Worm (Caenorhabditis elegans): ENCODE data around the gene F35A5.1.

DNA sequence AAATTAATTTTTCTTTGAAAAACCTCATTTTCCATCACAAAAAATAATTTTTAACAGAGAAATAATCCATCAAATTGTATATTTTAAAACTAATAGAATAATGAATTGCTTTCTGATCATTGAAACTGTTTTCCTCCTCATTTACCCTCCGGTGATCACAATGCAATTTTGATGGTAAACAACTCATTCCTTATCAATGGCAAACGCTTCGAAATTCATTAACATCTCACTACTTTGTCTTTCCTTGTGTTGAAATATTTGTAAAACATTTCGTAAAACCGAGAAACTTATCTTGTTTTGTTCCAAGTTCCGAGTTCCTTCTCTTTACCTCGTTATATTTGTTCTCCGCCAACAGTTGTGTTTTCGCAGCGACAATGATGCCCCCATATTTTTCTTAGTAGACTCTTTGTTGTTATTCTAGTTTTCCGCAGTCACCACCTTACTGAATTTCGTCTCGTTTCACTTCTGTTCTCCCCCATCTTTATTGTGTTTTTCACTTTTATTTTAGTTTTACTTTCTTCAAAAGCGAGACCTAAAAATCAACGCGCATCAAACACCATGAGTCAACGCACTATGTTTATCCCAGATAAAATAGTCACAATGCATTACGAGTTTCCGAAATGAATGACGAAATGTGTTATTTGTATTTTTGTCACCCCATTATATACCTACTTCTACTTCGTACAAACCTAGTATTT, 22.0 kb upstream of the F35A5.1 start:
- TF ChIP-seq ztf-23 (GFP tag; IDR thresholded peaks at IDR 0.05) = no peak
- no peak for TF ChIP-seq ref-1 (GFP tag; conservative IDR thresholded peaks at IDR 0.05)
- TF ChIP-seq tab-1 (GFP tag; IDR thresholded peaks at IDR 0.05) = no peak
- TF ChIP-seq flt-1 (GFP tag; IDR thresholded peaks at IDR 0.05) = no peak
- TF ChIP-seq ztf-29 (GFP tag; IDR thresholded peaks at IDR 0.05) = no peak
- no peak for TF ChIP-seq med-1 (GFP tag; optimal IDR thresholded peaks at IDR 0.05; ENCODE audit: insufficient read depth)
- TF ChIP-seq cog-1 (tag; optimal IDR thresholded peaks at IDR 0.05) = no peak
- no peak for TF ChIP-seq T22C8.4 (GFP tag; IDR thresholded peaks at IDR 0.05)
- no peak for TF ChIP-seq klf-2 (GFP tag; conservative IDR thresholded peaks at IDR 0.05)

All from whole organism, midembryonic.